Fruit fly (Drosophila melanogaster): Measurements from ENCODE around the gene CG4440.
A peak's percentile ranks its signal among the peaks of the same experiment; 100 is the strongest.

CG4440 gene

dm6 chr2L:16353765-16354164 is 24.0 kb downstream of the CG4440 start (continued):
- TF ChIP-seq bbx (GFP tag; IDR thresholded peaks at IDR 0.05; ENCODE audit: partially characterized antibody) (no peak), MTF-1 (GFP tag; optimal IDR thresholded peaks at IDR 0.05; ENCODE audit: borderline replicate concordance) (no peak), CG13287 (GFP tag; IDR thresholded peaks at IDR 0.05; ENCODE audit: partially characterized antibody) (no peak), Hmr (GFP tag; optimal IDR thresholded peaks at IDR 0.05) (no peak)

DNA sequence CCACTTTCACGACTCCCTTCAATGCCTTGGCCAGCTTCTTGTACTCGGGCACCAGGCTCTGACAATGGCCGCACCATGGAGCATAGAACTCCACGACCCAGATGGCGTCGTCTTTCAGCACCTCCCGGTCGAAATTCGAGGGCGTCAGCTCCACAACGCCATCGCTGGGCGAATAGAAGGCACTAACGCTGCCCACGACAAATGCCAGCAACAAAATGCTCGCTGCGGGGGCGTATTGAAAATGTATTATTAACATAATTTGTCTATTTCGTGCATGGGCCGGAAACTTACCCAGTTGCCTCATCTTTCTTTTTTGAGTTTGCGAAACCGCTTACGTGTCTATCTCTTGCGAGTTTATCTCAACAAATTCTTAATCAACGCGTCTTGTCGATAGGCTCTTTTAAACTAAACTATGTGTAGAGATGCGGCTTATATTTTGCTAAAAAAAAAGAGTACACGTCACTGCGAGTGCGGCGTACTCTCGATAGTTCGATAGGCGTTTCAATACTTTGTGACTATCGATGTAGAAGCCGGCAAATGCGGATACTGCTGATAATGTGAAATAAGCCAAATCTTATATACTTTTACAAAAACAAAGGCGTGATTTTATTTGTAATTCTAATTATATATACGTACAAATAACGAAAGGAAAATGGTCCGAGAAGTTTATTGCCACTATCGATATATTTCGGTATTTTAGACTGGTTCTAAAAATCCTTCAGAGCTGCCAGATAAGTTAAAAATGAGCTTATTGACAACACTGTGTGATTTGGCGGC is 26.7 kb downstream of the CG4440 start, which contains the start of gene CaBP1:
CaBP1 (minus strand) TSS at position 487 of the 777 bp plus-strand sequence.
- peak; percentile 93 for TF ChIP-seq amos (GFP tag; IDR thresholded peaks at IDR 0.05; ENCODE audit: partially characterized antibody)
- peak; percentile 95 for TF ChIP-seq CG16813 (GFP tag; IDR thresholded peaks at IDR 0.05; ENCODE audit: partially characterized antibody)
- peak; percentile 87 for TF ChIP-seq bbx (GFP tag; IDR thresholded peaks at IDR 0.05; ENCODE audit: partially characterized antibody)
- TF ChIP-seq stwl (tag; optimal IDR thresholded peaks at IDR 0.05), result peak; percentile 75
- TF ChIP-seq lab (GFP tag; optimal IDR thresholded peaks at IDR 0.05), result no peak
- TF ChIP-seq nmo (GFP tag; optimal IDR thresholded peaks at IDR 0.05), result peak; percentile 52
- peak; percentile 21 for TF ChIP-seq CG15601 (tag; optimal IDR thresholded peaks at IDR 0.05)
- TF ChIP-seq hb (GFP tag; IDR thresholded peaks at IDR 0.05; ENCODE audit: partially characterized antibody), result peak; percentile 91
- peak; percentile 99 for TF ChIP-seq CG13287 (GFP tag; IDR thresholded peaks at IDR 0.05; ENCODE audit: partially characterized antibody)
- peak; percentile 85 for TF ChIP-seq sens (GFP tag)
- peak; percentile 39 for TF ChIP-seq CG3847 (GFP tag; IDR thresholded peaks at IDR 0.05)
- TF ChIP-seq CG7357 (GFP tag; IDR thresholded peaks at IDR 0.05), result no peak
- peak; percentile 4 for TF ChIP-seq sug (tag; optimal IDR thresholded peaks at IDR 0.05)
- TF ChIP-seq CG1792 (GFP tag; optimal IDR thresholded peaks at IDR 0.05), result no peak
- TF ChIP-seq Usf (GFP tag; optimal IDR thresholded peaks at IDR 0.05), result no peak
- peak; percentile 24 for TF ChIP-seq CG9797 (GFP tag; optimal IDR thresholded peaks at IDR 0.05)
- TF ChIP-seq Jarid2 (GFP tag; optimal IDR thresholded peaks at IDR 0.05), result peak; percentile 27
- peak; percentile 97 for TF ChIP-seq Xbp1 (GFP tag; optimal IDR thresholded peaks at IDR 0.05)
- peak; percentile 89 for TF ChIP-seq CG6791 (GFP tag; IDR thresholded peaks at IDR 0.05; ENCODE audit: partially characterized antibody)
- TF ChIP-seq Dp (GFP tag; optimal IDR thresholded peaks at IDR 0.05), result peak; percentile 88
- TF ChIP-seq Awh (GFP tag; IDR thresholded peaks at IDR 0.05), result no peak
- TF ChIP-seq wdn (GFP tag; IDR thresholded peaks at IDR 0.05), result no peak
- TF ChIP-seq Hmr (GFP tag; optimal IDR thresholded peaks at IDR 0.05), result peak; percentile 16
- peak; percentile 71 for TF ChIP-seq Med (GFP tag)
- peak; percentile 84 for TF ChIP-seq CG7963 (GFP tag; IDR thresholded peaks at IDR 0.05; ENCODE audit: partially characterized antibody)
- 0 out of 3 replicates have a peak, but pooled peaks have one; percentile 26 for TF ChIP-seq row (GFP tag; IDR thresholded peaks at IDR 0.05)
- TF ChIP-seq mld (GFP tag; IDR thresholded peaks at IDR 0.05; ENCODE audit: partially characterized antibody), result peak; percentile 76; the same call in 2 of the 3 replicates
- peak; percentile 96 for TF ChIP-seq sna (GFP tag; IDR thresholded peaks at IDR 0.05; ENCODE audit: partially characterized antibody)
- no peak for TF ChIP-seq chif (GFP tag; optimal IDR thresholded peaks at IDR 0.05)
- TF ChIP-seq Doc3 (GFP tag; IDR thresholded peaks at IDR 0.05; ENCODE audit: partially characterized antibody), result peak; percentile 99
- TF ChIP-seq Scr (GFP tag; IDR thresholded peaks at IDR 0.05; ENCODE audit: partially characterized antibody), result peak; percentile 98
- peak; percentile 81 for TF ChIP-seq ato (GFP tag; IDR thresholded peaks at IDR 0.05; ENCODE audit: partially characterized antibody)
- TF ChIP-seq Blimp-1 (GFP tag; optimal IDR thresholded peaks at IDR 0.05), result no peak
- TF ChIP-seq Stat92E (GFP tag; optimal IDR thresholded peaks at IDR 0.05), result peak in 1 of 3 experiments; percentile 58
- no peak for TF ChIP-seq Ets65A (GFP tag)
- peak; percentile 62; the same call in 1 of the 2 replicates for TF ChIP-seq CG42726 (GFP tag; IDR thresholded peaks at IDR 0.05; ENCODE audit: partially characterized antibody)
- peak; percentile 67 for TF ChIP-seq YL-1 (GFP tag; optimal IDR thresholded peaks at IDR 0.05)
- TF ChIP-seq Lhr (GFP tag; optimal IDR thresholded peaks at IDR 0.05), result peak; percentile 42
- peak; percentile 5 for TF ChIP-seq CG2712 (tag; optimal IDR thresholded peaks at IDR 0.05)
- peak; percentile 93 for TF ChIP-seq E2f2 (GFP tag; IDR thresholded peaks at IDR 0.05)
- TF ChIP-seq CG12769 (tag; optimal IDR thresholded peaks at IDR 0.05), result peak; percentile 8
- TF ChIP-seq CG8924 (tag; optimal IDR thresholded peaks at IDR 0.05), result peak; percentile 54
